Worm (Caenorhabditis elegans): ENCODE data around the gene sms-3.

Gene sms-3

ce11 chrIII:1558441-1559159 is 42.3 kb downstream of the sms-3 start, which contains the start of the genes eelo-1 and Y67D2.2:
Gene eelo-1 (minus strand): TSS chrIII:1558529.
Gene Y67D2.2 (plus strand): TSS chrIII:1558800.
- TF ChIP-seq Y79H2A.3 (GFP tag; conservative IDR thresholded peaks at IDR 0.05) (no peak), F52B5.7 (tag; optimal IDR thresholded peaks at IDR 0.05) (no peak), nfya-1 (tag; optimal IDR thresholded peaks at IDR 0.05; ENCODE audit: borderline replicate concordance, insufficient read depth) (no peak), snpc-4 (GFP tag; optimal IDR thresholded peaks at IDR 0.05) (no peak), snpc-4 (tag; optimal IDR thresholded peaks at IDR 0.05) (no peak), fkh-3 (tag; optimal IDR thresholded peaks at IDR 0.05) (no peak), F23B12.7 (tag; optimal IDR thresholded peaks at IDR 0.05; ENCODE audit: insufficient read depth) (no peak), efl-1 (GFP tag; optimal IDR thresholded peaks at IDR 0.05) (no peak), F49E8.2 (tag; optimal IDR thresholded peaks at IDR 0.05; ENCODE audit: insufficient read depth) (no peak), cebp-2 (GFP tag; IDR thresholded peaks at IDR 0.05) (no peak), K11D2.4 (GFP tag; IDR thresholded peaks at IDR 0.05) (no peak), bed-2 (GFP tag; IDR thresholded peaks at IDR 0.05) (no peak), unc-130 (GFP tag; optimal IDR thresholded peaks at IDR 0.05) (no peak), ZK185.1 (tag; optimal IDR thresholded peaks at IDR 0.05; ENCODE audit: poor library complexity, severe bottlenecking) (no peak), sdz-38 (tag; optimal IDR thresholded peaks at IDR 0.05) (no peak), rpc-1 (optimal IDR thresholded peaks at IDR 0.05) (no peak), rpc-1 (tag; optimal IDR thresholded peaks at IDR 0.05) (no peak), lin-54 (GFP tag; optimal IDR thresholded peaks at IDR 0.05) (peak; percentile 34), aptf-3 (GFP tag; IDR thresholded peaks at IDR 0.05) (no peak), sea-2 (GFP tag; IDR thresholded peaks at IDR 0.05) (no peak), lir-1 (GFP tag; conservative IDR thresholded peaks at IDR 0.05) (no peak), dpff-1 (tag; optimal IDR thresholded peaks at IDR 0.05) (no peak), lag-1 (GFP tag; IDR thresholded peaks at IDR 0.05) (no peak), tbx-9 (tag; optimal IDR thresholded peaks at IDR 0.05; ENCODE audit: borderline replicate concordance) (no peak), attf-5 (GFP tag; optimal IDR thresholded peaks at IDR 0.05) (no peak), F57A8.1 (GFP tag; optimal IDR thresholded peaks at IDR 0.05) (no peak), Y53F4B.3 (GFP tag; IDR thresholded peaks at IDR 0.05) (no peak), ekl-4 (GFP tag; IDR thresholded peaks at IDR 0.05) (peak; percentile 55; the same call in 1 of the 2 replicates), attf-3 (GFP tag; conservative IDR thresholded peaks at IDR 0.05) (no peak), egrh-3 (GFP tag; IDR thresholded peaks at IDR 0.05) (no peak), tlf-1 (GFP tag; optimal IDR thresholded peaks at IDR 0.05) (no peak), rcor-1 (GFP tag; IDR thresholded peaks at IDR 0.05) (no peak), ets-4 (GFP tag; optimal IDR thresholded peaks at IDR 0.05) (no peak), lsl-1 (GFP tag; optimal IDR thresholded peaks at IDR 0.05) (peak; percentile 45), rec-8 (tag; optimal IDR thresholded peaks at IDR 0.05) (no peak), mxl-1 (tag; optimal IDR thresholded peaks at IDR 0.05) (no peak), ztf-6 (GFP tag; IDR thresholded peaks at IDR 0.05) (no peak), xnd-1 (tag; optimal IDR thresholded peaks at IDR 0.05) (no peak), ztf-3 (GFP tag; optimal IDR thresholded peaks at IDR 0.05) (no peak), let-526 (GFP tag; IDR thresholded peaks at IDR 0.05) (no peak), ccch-3 (GFP tag; optimal IDR thresholded peaks at IDR 0.05) (no peak), bed-1 (GFP tag; IDR thresholded peaks at IDR 0.05) (no peak), ztf-18 (tag; optimal IDR thresholded peaks at IDR 0.05) (no peak), repo-1 (tag; optimal IDR thresholded peaks at IDR 0.05) (no peak), F22D6.2 (tag; optimal IDR thresholded peaks at IDR 0.05) (no peak), lin-40 (tag; optimal IDR thresholded peaks at IDR 0.05) (no peak), madf-8 (GFP tag; conservative IDR thresholded peaks at IDR 0.05) (no peak), madf-6 (GFP tag; IDR thresholded peaks at IDR 0.05) (peak; percentile 59; the same call in 1 of the 2 replicates), nhr-179 (tag; optimal IDR thresholded peaks at IDR 0.05) (no peak)

Data from whole organism, young adult.